Fruit fly (Drosophila melanogaster) whole organism, embryonic: ENCODE measurements around the gene Naxd.

Source experiments
- CG10565 ChIP-seq: fragments of 200-800 bp; sonication (Bioruptor generic); optimal IDR thresholded peaks from 3 replicates; lab custom pipeline; 2016; ENCODE audit warnings: missing biosample characterization, mild to moderate bottlenecking, missing genetic modification characterization
- CG11723 ChIP-seq: fragments of 200-800 bp; sonication (Bioruptor generic); optimal IDR thresholded peaks from 2 replicates; lab custom pipeline; 2017; ENCODE audit warnings: missing biosample characterization, mild to moderate bottlenecking, missing genetic modification characterization
- CG12236 ChIP-seq: fragments of 200-800 bp; sonication (Bioruptor generic); optimal IDR thresholded peaks from 2 replicates; lab custom pipeline; 2016; ENCODE audit warnings: missing biosample characterization, missing genetic modification characterization
- CG13424 ChIP-seq: fragments of 200-800 bp; sonication (Bioruptor generic); optimal IDR thresholded peaks from 2 replicates; lab custom pipeline; 2019; ENCODE audit warnings: missing biosample characterization, mild to moderate bottlenecking, missing genetic modification characterization, moderate library complexity
- CG14965 ChIP-seq: fragments of 200-800 bp; sonication (Bioruptor generic); optimal IDR thresholded peaks from 2 replicates; lab custom pipeline; 2016; ENCODE audit warnings: missing biosample characterization, missing genetic modification characterization, borderline replicate concordance
- CG15514 ChIP-seq: fragments of 200-800 bp; sonication (Bioruptor generic); optimal IDR thresholded peaks from 3 replicates; lab custom pipeline; 2017; ENCODE audit warnings: missing biosample characterization, missing genetic modification characterization, mild to moderate bottlenecking, moderate library complexity, missing genetic modification reagents
- CG18619 ChIP-seq: fragments of 200-800 bp; sonication (Bioruptor generic); optimal IDR thresholded peaks from 3 replicates; lab custom pipeline; 2017; ENCODE audit warnings: missing biosample characterization, mild to moderate bottlenecking, missing genetic modification characterization
- CG2712 ChIP-seq: fragments of 200-800 bp; optimal IDR thresholded peaks from 3 replicates; lab custom pipeline; 2019; ENCODE audit warnings: missing biosample characterization, mild to moderate bottlenecking, missing genetic modification characterization, moderate library complexity
- CG2889 ChIP-seq: fragments of 200-800 bp; sonication (Bioruptor generic); IDR thresholded peaks from 3 replicates; pipeline ENCODE4 v1.3.6; 2022; ENCODE audit warnings: missing biosample characterization, missing genetic modification characterization
- CG30403 ChIP-seq: fragments of 200-800 bp; sonication (Bioruptor generic); optimal IDR thresholded peaks from 3 replicates; lab custom pipeline; 2016; ENCODE audit warnings: missing biosample characterization, missing genetic modification characterization
- CG33213 ChIP-seq: fragments of 200-800 bp; sonication (Bioruptor generic); optimal IDR thresholded peaks from 3 replicates; lab custom pipeline; 2016; ENCODE audit warnings: missing biosample characterization, missing genetic modification characterization
- CG3847 ChIP-seq: fragments of 200-800 bp; sonication (Bioruptor generic); IDR thresholded peaks from 2 replicates; pipeline ENCODE4 v1.3.6; 2022; ENCODE audit warnings: missing biosample characterization, missing genetic modification characterization
- CG5953 ChIP-seq: fragments of 200-800 bp; sonication (Bioruptor generic); IDR thresholded peaks from 2 replicates; pipeline ENCODE4 v1.3.6; 2022; ENCODE audit warnings: missing biosample characterization, missing genetic modification characterization
- CG6689 ChIP-seq: fragments of 200-800 bp; sonication (Bioruptor generic); IDR thresholded peaks from 2 replicates; pipeline ENCODE4 v1.3.6; 2022; ENCODE audit warnings: missing biosample characterization, missing genetic modification characterization
- CG7271 ChIP-seq: fragments of 200-800 bp; sonication (Bioruptor generic); optimal IDR thresholded peaks from 2 replicates; lab custom pipeline; 2018; ENCODE audit warnings: missing biosample characterization, mild to moderate bottlenecking, missing genetic modification characterization, moderate library complexity
- CG7987 ChIP-seq: fragments of 200-800 bp; sonication (Bioruptor generic); optimal IDR thresholded peaks from 2 replicates; lab custom pipeline; 2018; ENCODE audit warnings: missing biosample characterization, mild to moderate bottlenecking, missing genetic modification characterization, moderate library complexity
- CHES-1-like ChIP-seq: fragments of 200-800 bp; sonication (Bioruptor generic); optimal IDR thresholded peaks from 2 replicates; lab custom pipeline; 2016; ENCODE audit warnings: missing biosample characterization, missing genetic modification characterization
- CkIIα-i1 ChIP-seq: fragments of 200-800 bp; sonication (Bioruptor generic); IDR thresholded peaks from 2 replicates; pipeline ENCODE4 v1.3.6; 2022; ENCODE audit warnings: missing biosample characterization, missing genetic modification characterization
- Dip2 ChIP-seq: fragments of 200-800 bp; sonication (Bioruptor generic); IDR thresholded peaks from 2 replicates; pipeline ENCODE4 v1.3.6; 2022; ENCODE audit warnings: missing biosample characterization, missing genetic modification characterization
- Dll ChIP-seq: fragments of 200-800 bp; sonication (Bioruptor generic); IDR thresholded peaks from 4 replicates; pipeline ENCODE4 v1.3.6; 2022; ENCODE audit warnings: missing biosample characterization, missing genetic modification characterization; ENCODE audit not compliant: partially characterized antibody
- E2f2 ChIP-seq: fragments of 200-800 bp; sonication (Bioruptor generic); IDR thresholded peaks from 2 replicates; pipeline ENCODE4 v1.3.6; 2022; ENCODE audit warnings: missing biosample characterization, missing genetic modification characterization
- HLHmδ ChIP-seq: fragments of 200-800 bp; sonication (Bioruptor generic); optimal IDR thresholded peaks from 2 replicates; lab custom pipeline; 2018; ENCODE audit warnings: missing biosample characterization, mild to moderate bottlenecking, missing genetic modification characterization, moderate library complexity
- Hr51 ChIP-seq, 2 experiments: fragments of 200-800 bp; sonication (Bioruptor generic); optimal IDR thresholded peaks; 2 replicates in 1 of 2; 3 replicates in 1 of 2; lab custom pipeline; 2016 to 2018; ENCODE audit warnings: missing biosample characterization in 2 of 2, missing genetic modification characterization in 2 of 2, mild to moderate bottlenecking in 1 of 2, moderate library complexity in 1 of 2
- Pdp1 ChIP-seq, 2 experiments: fragments of 200-800 bp; sonication (Bioruptor generic); optimal IDR thresholded peaks; 3 replicates each; lab custom pipeline; 2016; ENCODE audit warnings: missing biosample characterization in 2 of 2, missing genetic modification characterization in 2 of 2, mild to moderate bottlenecking in 1 of 2, moderate library complexity in 1 of 2
- Rx ChIP-seq: fragments of 200-800 bp; sonication (Bioruptor generic); IDR thresholded peaks from 2 replicates; pipeline ENCODE4 v1.3.6; 2022; ENCODE audit warnings: missing biosample characterization, missing genetic modification characterization
- Scr ChIP-seq: fragments of 200-800 bp; sonication (Bioruptor generic); IDR thresholded peaks from 2 replicates; pipeline ENCODE4 v1.3.6; 2022; ENCODE audit warnings: missing biosample characterization, missing genetic modification characterization; ENCODE audit not compliant: partially characterized antibody
- Sin3A ChIP-seq: fragments of >200 bp; optimal IDR thresholded peaks from 2 replicates; lab custom pipeline; 2018
- Sox100B ChIP-seq: fragments of 200-800 bp; sonication (Bioruptor generic); optimal IDR thresholded peaks from 3 replicates; lab custom pipeline; 2018; ENCODE audit warnings: missing biosample characterization, mild to moderate bottlenecking, missing genetic modification characterization
- Spps ChIP-seq: fragments of 200-800 bp; sonication (Bioruptor generic); optimal IDR thresholded peaks from 2 replicates; lab custom pipeline; 2018; ENCODE audit warnings: missing biosample characterization, mild to moderate bottlenecking, missing genetic modification characterization
- Vsx1 ChIP-seq: fragments of 200-800 bp; sonication (Bioruptor generic); optimal IDR thresholded peaks from 2 replicates; lab custom pipeline; 2017; ENCODE audit warnings: missing biosample characterization, mild to moderate bottlenecking, missing genetic modification characterization, missing genetic modification reagents
- ac ChIP-seq: fragments of 200-800 bp; sonication (Bioruptor generic); optimal IDR thresholded peaks from 3 replicates; lab custom pipeline; 2017; ENCODE audit warnings: missing biosample characterization, mild to moderate bottlenecking, missing genetic modification characterization
- ase ChIP-seq: fragments of 200-800 bp; sonication (Bioruptor generic); IDR thresholded peaks from 3 replicates; pipeline ENCODE4 v1.3.6; 2022; ENCODE audit warnings: missing biosample characterization, missing genetic modification characterization
- bab2 ChIP-seq: fragments of 200-800 bp; sonication (Bioruptor generic); optimal IDR thresholded peaks from 2 replicates; lab custom pipeline; 2016; ENCODE audit warnings: missing biosample characterization, missing genetic modification characterization
- bigmax ChIP-seq: fragments of 200-800 bp; sonication (Bioruptor generic); optimal IDR thresholded peaks from 2 replicates; lab custom pipeline; 2018; ENCODE audit warnings: missing biosample characterization, mild to moderate bottlenecking, missing genetic modification characterization
- bsh ChIP-seq, 2 experiments: fragments of 200-800 bp; sonication (Bioruptor generic); optimal IDR thresholded peaks; 2 replicates each; lab custom pipeline; 2017 to 2018; ENCODE audit warnings: mild to moderate bottlenecking in 2 of 2, missing biosample characterization in 2 of 2, missing genetic modification characterization in 2 of 2, moderate library complexity in 1 of 2
- emc ChIP-seq: fragments of 200-800 bp; sonication (Bioruptor generic); optimal IDR thresholded peaks from 2 replicates; lab custom pipeline; 2016; ENCODE audit warnings: missing biosample characterization, missing genetic modification characterization
- ems ChIP-seq: fragments of 200-800 bp; sonication (Bioruptor generic); optimal IDR thresholded peaks from 3 replicates; lab custom pipeline; 2016; ENCODE audit warnings: missing biosample characterization, missing genetic modification characterization
- gro ChIP-seq: fragments of 200-800 bp; sonication (Bioruptor generic); optimal IDR thresholded peaks from 2 replicates; lab custom pipeline; 2016; ENCODE audit warnings: missing biosample characterization, missing genetic modification characterization
- lmd ChIP-seq: fragments of 200-800 bp; sonication (Bioruptor generic); IDR thresholded peaks from 2 replicates; pipeline ENCODE4 v1.3.6; 2022; ENCODE audit warnings: missing biosample characterization, missing genetic modification characterization
- mirr ChIP-seq: fragments of 200-800 bp; sonication (Bioruptor generic); optimal IDR thresholded peaks from 3 replicates; lab custom pipeline; 2018; ENCODE audit warnings: missing biosample characterization, mild to moderate bottlenecking, missing genetic modification characterization
- nerfin-1 ChIP-seq: fragments of 200-800 bp; sonication (Bioruptor generic); optimal IDR thresholded peaks from 3 replicates; lab custom pipeline; 2019; ENCODE audit warnings: missing biosample characterization, mild to moderate bottlenecking, missing genetic modification characterization, moderate library complexity
- p53 ChIP-seq: fragments of 200-800 bp; sonication (Bioruptor generic); optimal IDR thresholded peaks from 2 replicates; lab custom pipeline; 2016; ENCODE audit warnings: missing biosample characterization, missing genetic modification characterization
- prd ChIP-seq, 3 experiments: fragments of >200 bp in 2 of 3; fragments of 200-800 bp in 1 of 3; sonication (Bioruptor generic) in 1 of 3; optimal IDR thresholded peaks in 2 of 3; IDR thresholded peaks in 1 of 3; 2 replicates in 2 of 3; 3 replicates in 1 of 3; pipeline versions ENCODE4 v1.3.6 to Lab custom; 2017 to 2022; ENCODE audit warnings: missing biosample characterization in 1 of 3, missing genetic modification characterization in 1 of 3
- repo ChIP-seq: fragments of 200-800 bp; sonication (Bioruptor generic); optimal IDR thresholded peaks from 2 replicates; lab custom pipeline; 2016; ENCODE audit warnings: missing biosample characterization, missing genetic modification characterization
- run ChIP-seq: fragments of 200-800 bp; sonication (Bioruptor generic); optimal IDR thresholded peaks from 3 replicates; lab custom pipeline; 2018; ENCODE audit warnings: missing biosample characterization, mild to moderate bottlenecking, missing genetic modification characterization
- schlank ChIP-seq: fragments of 200-800 bp; sonication (Bioruptor generic); optimal IDR thresholded peaks from 2 replicates; lab custom pipeline; 2018; ENCODE audit warnings: missing biosample characterization, mild to moderate bottlenecking, missing genetic modification characterization
- zen2 ChIP-seq: fragments of 200-800 bp; sonication (Bioruptor generic); IDR thresholded peaks from 3 replicates; pipeline ENCODE4 v1.3.6; 2022; ENCODE audit warnings: missing biosample characterization, missing genetic modification characterization; ENCODE audit not compliant: partially characterized antibody
- zfh2 ChIP-seq: fragments of 200-800 bp; sonication (Bioruptor generic); optimal IDR thresholded peaks from 2 replicates; lab custom pipeline; 2016; ENCODE audit warnings: missing biosample characterization, missing genetic modification characterization

Naxd gene

DNA sequence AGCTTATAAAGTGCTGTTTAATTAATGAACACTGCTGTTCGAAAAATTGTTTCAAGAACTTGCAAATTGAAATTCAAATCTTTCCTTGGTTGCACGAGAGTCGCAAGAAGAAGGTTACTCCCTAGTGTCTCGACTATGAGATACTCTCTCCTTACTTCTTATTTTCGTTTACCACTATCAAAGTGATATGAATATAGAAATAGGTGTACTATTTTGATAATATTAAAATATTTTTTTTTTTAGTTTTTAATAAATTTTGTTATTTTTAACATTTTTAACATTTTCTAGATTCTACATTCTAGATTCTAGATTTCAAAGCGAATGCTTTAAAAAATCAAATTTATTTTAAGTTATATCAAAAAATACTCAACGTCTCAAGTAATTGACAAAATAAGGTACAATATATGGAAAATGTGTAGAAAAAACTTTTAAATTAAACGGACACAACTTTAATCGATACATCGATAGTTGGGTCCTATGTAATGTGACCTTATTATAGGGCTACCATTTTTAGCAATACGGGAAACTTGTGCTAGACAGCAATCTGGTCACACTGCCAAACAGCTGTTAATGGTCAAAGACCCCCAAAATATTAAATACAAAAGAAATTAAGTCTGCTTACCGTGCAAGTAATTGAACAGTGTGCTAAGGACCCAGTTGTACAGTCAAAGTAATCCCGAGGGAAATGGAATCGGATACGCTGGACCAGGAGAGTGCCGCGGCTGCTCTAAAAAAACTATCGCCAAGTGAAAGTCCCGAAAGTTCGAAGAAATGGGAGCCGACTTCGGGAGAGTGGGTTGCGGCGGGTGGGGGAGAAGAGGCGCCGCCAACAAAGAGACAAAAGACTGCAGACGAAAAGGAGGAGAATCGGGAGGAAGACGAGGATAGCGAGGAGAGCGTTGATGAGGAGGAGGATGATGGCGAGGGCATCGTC, 5.1 kb downstream of the Naxd start, which contains the start of gene MESR6 (continued):
- TF ChIP-seq CG12236 (no peak), CG30403 (GFP tag; lab: Kevin White, UChicago) (peak; percentile 31), Pdp1 (GFP tag; optimal IDR thresholded peaks at IDR 0.05; lab: Kevin White, UChicago) (peak in 1 of 2 experiments; percentile 28), zfh2 (GFP tag; lab: Kevin White, UChicago) (no peak), bigmax (GFP tag; lab: Kevin White, UChicago) (no peak), CkIIα-i1 (no peak), nerfin-1 (tag; lab: Kevin White, UChicago) (no peak), ems (GFP tag; lab: Kevin White, UChicago) (no peak), CG2712 (tag; lab: Kevin White, UChicago) (peak; percentile 37), Rx (no peak), Sox100B (GFP tag; lab: Kevin White, UChicago) (peak; percentile 31), CG3847 (GFP tag; lab: Robert Waterston, UW) (no peak; the same call in 1 of the 2 replicates), p53 (GFP tag; lab: Kevin White, UChicago) (no peak), E2f2 (GFP tag; lab: Robert Waterston, UW) (peak; percentile 58; the same call in 1 of the 2 replicates), bab2 (no peak), Sin3A (peak; percentile 15), CG11723 (GFP tag; lab: Kevin White, UChicago) (no peak), Scr (peak; percentile 84), Spps (tag; lab: Kevin White, UChicago) (no peak), CG18619 (GFP tag; lab: Kevin White, UChicago) (peak; percentile 41), ase (GFP tag; lab: Robert Waterston, UW) (no peak), CG7987 (peak; percentile 5), CG7271 (tag; lab: Kevin White, UChicago) (no peak), Dll (GFP tag; lab: Robert Waterston, UW) (peak; percentile 88), HLHmδ (GFP tag; lab: Kevin White, UChicago) (no peak), run (tag; lab: Kevin White, UChicago) (no peak), schlank (tag; lab: Kevin White, UChicago) (no peak), CG6689 (no peak), CG33213 (peak; percentile 35), gro (GFP tag; lab: Kevin White, UChicago) (peak; percentile 61), emc (GFP tag; lab: Kevin White, UChicago) (no peak), Dip2 (GFP tag; lab: Robert Waterston, UW) (no peak), repo (GFP tag; lab: Kevin White, UChicago) (no peak), CG2889 (GFP tag; lab: Robert Waterston, UW) (no peak), CG5953 (GFP tag; lab: Robert Waterston, UW) (no peak), Hr51 (GFP tag; optimal IDR thresholded peaks at IDR 0.05; lab: Kevin White, UChicago) (peak in 1 of 2 experiments; percentile 61), zen2 (no peak; the same call in 2 of the 3 replicates), ac (GFP tag; lab: Kevin White, UChicago) (no peak), Vsx1 (GFP tag; lab: Kevin White, UChicago) (no peak), prd (optimal IDR thresholded peaks at IDR 0.05; lab: Kevin White, UChicago) (no peak), prd (GFP tag; IDR thresholded peaks at IDR 0.05; lab: Robert Waterston, UW) (peak; percentile 32; the same call in 1 of the 3 replicates), mirr (no peak), CG15514 (peak; percentile 24), CG13424 (no peak), CG14965 (GFP tag; lab: Kevin White, UChicago) (no peak), CG10565 (no peak), bsh (GFP tag; optimal IDR thresholded peaks at IDR 0.05; lab: Kevin White, UChicago) (no peak), CHES-1-like (GFP tag; lab: Kevin White, UChicago) (peak; percentile 20), lmd (peak; percentile 13; the same call in 1 of the 2 replicates)
